Worm (Caenorhabditis elegans): Measurements from ENCODE around the gene clec-79.
"Not testable (repeated sequence)": the region's sequence is repeated elsewhere in the genome, so short reads cannot be mapped to it uniquely, and the experiment has no call there.

- not testable (repeated sequence) for TF ChIP-seq pha-4 (tag; optimal IDR thresholded peaks at IDR 0.05); ham-2 (GFP tag; optimal IDR thresholded peaks at IDR 0.05); ceh-39 (tag; optimal IDR thresholded peaks at IDR 0.05); blmp-1 (tag; optimal IDR thresholded peaks at IDR 0.05)
These were observed 40.7 kb upstream of the clec-79 start, which contains the start of gene clec-70 for ce11 chrIV:3932408-3932807.
